Fruit fly (Drosophila melanogaster) Kc167 (cell line): ENCODE measurements around the gene CG5611.

Experiments used
- Myc ChIP-seq: fragments of >200 bp; optimal IDR thresholded peaks from 2 replicates; lab custom pipeline; 2017; ENCODE audit warnings: missing external identifiers
- h ChIP-seq: fragments of >200 bp; optimal IDR thresholded peaks from 3 replicates; lab custom pipeline; 2018; ENCODE audit warnings: missing external identifiers
- insv ChIP-seq: fragments of >200 bp; optimal IDR thresholded peaks from 3 replicates; lab custom pipeline; 2018; ENCODE audit warnings: missing external identifiers
- psq ChIP-seq: fragments of >200 bp; optimal IDR thresholded peaks from 2 replicates; lab custom pipeline; 2017; ENCODE audit warnings: missing external identifiers
- ttk ChIP-seq: sonication (Bioruptor generic); optimal IDR thresholded peaks from 2 replicates; lab custom pipeline; 2017; ENCODE audit warnings: missing external identifiers

DNA sequence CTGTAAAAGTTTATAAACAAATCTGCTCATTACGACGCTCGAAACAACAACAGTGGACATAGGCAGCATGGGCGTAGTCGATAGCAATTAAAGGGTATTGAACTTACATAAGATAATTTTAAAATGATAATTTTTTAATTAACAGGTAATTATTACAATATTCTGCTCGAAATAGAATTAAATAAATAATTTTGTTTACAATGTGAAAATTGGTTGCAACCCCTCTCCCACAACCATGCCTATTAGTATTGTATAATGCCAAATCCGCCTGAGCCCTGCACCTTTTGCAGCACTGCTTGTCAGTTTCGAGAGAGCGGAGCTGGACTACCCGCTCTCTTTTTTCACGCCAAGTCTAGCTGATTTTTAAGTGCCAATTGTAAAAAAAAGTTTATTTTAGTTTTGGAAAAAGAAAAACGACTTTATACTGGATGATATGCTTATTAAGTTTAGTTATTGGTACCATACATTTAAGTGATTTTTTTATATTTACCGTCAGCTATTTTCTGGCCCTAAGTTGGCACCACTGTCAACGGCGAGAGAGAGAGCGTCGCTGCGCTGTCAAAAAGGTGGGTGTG, at the start of gene CG5611, which contains the start of gene Mtl:
- TF ChIP-seq h (lab: Kevin White, UChicago) (no peak), Myc (lab: Kevin White, UChicago) (no peak), psq (lab: Kevin White, UChicago) (no peak), ttk (no peak), insv (no peak)
